Fruit fly (Drosophila melanogaster): ENCODE results near the gene CG33725.
A peak's percentile ranks its signal among the peaks of the same experiment; 100 is the strongest.

CG33725 gene

DNA sequence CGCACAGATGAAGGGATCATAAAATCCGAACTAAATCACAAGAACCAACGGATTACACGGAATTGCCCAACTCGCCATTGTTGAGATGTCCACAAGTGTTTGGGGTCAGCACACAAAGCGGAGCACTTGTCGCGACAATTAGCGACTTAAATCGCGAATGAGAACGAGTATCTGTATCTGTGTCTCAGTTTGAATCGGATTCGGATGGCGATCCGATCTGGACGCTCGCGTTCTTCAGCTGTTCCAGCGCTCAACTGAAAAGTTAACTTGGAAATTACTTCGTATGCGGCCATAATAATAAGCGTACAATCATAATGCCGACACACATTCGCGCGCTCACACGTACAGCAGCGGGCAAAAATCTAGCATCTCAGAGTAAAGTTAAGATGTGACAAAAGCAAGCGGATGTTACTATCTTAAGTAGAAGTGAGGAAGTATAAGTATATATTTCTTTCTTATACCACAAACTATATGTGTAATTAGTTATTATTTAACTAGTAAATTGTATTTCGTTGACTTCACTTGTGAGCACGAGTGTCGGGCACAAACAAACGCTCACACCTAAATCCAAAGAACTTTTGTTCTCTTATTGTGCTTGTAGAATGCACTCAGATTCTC lies 8.1 kb downstream of the CG33725 start, which contains the start of gene CG10660 (continued):
- TF ChIP-seq Jarid2 (GFP tag; optimal IDR thresholded peaks at IDR 0.05) (peak; percentile 62), CG1233 (GFP tag; optimal IDR thresholded peaks at IDR 0.05) (peak; percentile 79), CG8359 (GFP tag; optimal IDR thresholded peaks at IDR 0.05; ENCODE audit: borderline replicate concordance) (peak; percentile 73), onecut (GFP tag; IDR thresholded peaks at IDR 0.05) (peak; percentile 83), bbx (GFP tag; IDR thresholded peaks at IDR 0.05; ENCODE audit: partially characterized antibody) (no peak), CG11398 (GFP tag; optimal IDR thresholded peaks at IDR 0.05) (peak; percentile 40), GATAe (GFP tag; conservative IDR thresholded peaks at IDR 0.05) (peak; percentile 33; the same call in 1 of the 2 replicates), ap (GFP tag; IDR thresholded peaks at IDR 0.05) (peak; percentile 81), az2 (GFP tag; optimal IDR thresholded peaks at IDR 0.05) (peak; percentile 89), dati (GFP tag; IDR thresholded peaks at IDR 0.05) (peak; percentile 50; the same call in 1 of the 2 replicates), Taf1 (GFP tag; IDR thresholded peaks at IDR 0.05) (peak; percentile 45; the same call in 1 of the 2 replicates), grn (GFP tag; optimal IDR thresholded peaks at IDR 0.05) (no peak), CG9817 (tag; optimal IDR thresholded peaks at IDR 0.05) (peak; percentile 74), CG9797 (GFP tag; optimal IDR thresholded peaks at IDR 0.05) (peak; percentile 13), hth (optimal IDR thresholded peaks at IDR 0.05) (no peak), CG33213 (GFP tag; optimal IDR thresholded peaks at IDR 0.05) (peak; percentile 53), HLH54F (GFP tag; optimal IDR thresholded peaks at IDR 0.05) (peak; percentile 62), CG16813 (GFP tag; IDR thresholded peaks at IDR 0.05; ENCODE audit: partially characterized antibody) (no peak), CG8388 (GFP tag; optimal IDR thresholded peaks at IDR 0.05) (peak; percentile 91), fd96Cb (tag; optimal IDR thresholded peaks at IDR 0.05) (peak; percentile 91), CG18011 (GFP tag; optimal IDR thresholded peaks at IDR 0.05) (peak; percentile 73), Xrp1 (GFP tag; IDR thresholded peaks at IDR 0.05) (peak; percentile 91), tap (tag; optimal IDR thresholded peaks at IDR 0.05) (peak; percentile 90), trh (GFP tag; optimal IDR thresholded peaks at IDR 0.05) (peak; percentile 61), repo (GFP tag; optimal IDR thresholded peaks at IDR 0.05) (peak; percentile 35), wdn (GFP tag; IDR thresholded peaks at IDR 0.05) (peak; percentile 75), CG12299 (tag; optimal IDR thresholded peaks at IDR 0.05) (peak; percentile 80), ssp (GFP tag; IDR thresholded peaks at IDR 0.05) (peak; percentile 62), CG13123 (GFP tag; optimal IDR thresholded peaks at IDR 0.05) (peak; percentile 27), schlank (tag; optimal IDR thresholded peaks at IDR 0.05) (peak; percentile 64), CG10267 (tag; optimal IDR thresholded peaks at IDR 0.05) (peak; percentile 83), vnd (GFP tag; IDR thresholded peaks at IDR 0.05; ENCODE audit: partially characterized antibody) (no peak), Elba2 (GFP tag; optimal IDR thresholded peaks at IDR 0.05) (no peak), CG17328 (GFP tag; IDR thresholded peaks at IDR 0.05) (peak; percentile 93), CG17361 (GFP tag; IDR thresholded peaks at IDR 0.05) (peak; percentile 87), kni (GFP tag; optimal IDR thresholded peaks at IDR 0.05) (no peak), CG9437 (GFP tag; optimal IDR thresholded peaks at IDR 0.05) (peak; percentile 77), E2f1 (GFP tag; IDR thresholded peaks at IDR 0.05) (peak; percentile 81), CG4617 (GFP tag; optimal IDR thresholded peaks at IDR 0.05; ENCODE audit: borderline replicate concordance) (peak; percentile 20), CG30020 (tag; optimal IDR thresholded peaks at IDR 0.05) (peak; percentile 32), Optix (GFP tag; IDR thresholded peaks at IDR 0.05) (peak; percentile 85), oc (tag; optimal IDR thresholded peaks at IDR 0.05) (peak; percentile 92), Max (GFP tag; optimal IDR thresholded peaks at IDR 0.05) (peak; percentile 65), CG15011 (GFP tag; optimal IDR thresholded peaks at IDR 0.05) (peak; percentile 79), hbn (GFP tag; IDR thresholded peaks at IDR 0.05; ENCODE audit: partially characterized antibody) (no peak), hb (GFP tag; IDR thresholded peaks at IDR 0.05; ENCODE audit: partially characterized antibody) (no peak), ttk (GFP tag; IDR thresholded peaks at IDR 0.05) (peak; percentile 80), CG10147 (GFP tag; optimal IDR thresholded peaks at IDR 0.05) (peak; percentile 75), CG12659 (GFP tag; optimal IDR thresholded peaks at IDR 0.05) (peak; percentile 84)
